Fruit fly (Drosophila melanogaster) whole organism, prepupa: ENCODE measurements around the gene Lcp65Ag3.

Experiments
- Blimp-1 ChIP-seq: fragments of 200-800 bp; sonication (Bioruptor generic); optimal IDR thresholded peaks from 3 replicates; lab custom pipeline; 2017; ENCODE audit warnings: missing biosample characterization, missing genetic modification characterization, mild to moderate bottlenecking, moderate library complexity, missing genetic modification reagents
- CG10631 ChIP-seq: fragments of 200-800 bp; sonication (Bioruptor generic); optimal IDR thresholded peaks from 2 replicates; lab custom pipeline; 2016; ENCODE audit warnings: missing biosample characterization, missing genetic modification characterization
- CG10669 ChIP-seq: fragments of 200-800 bp; sonication (Bioruptor generic); optimal IDR thresholded peaks from 3 replicates; lab custom pipeline; 2018; ENCODE audit warnings: missing biosample characterization, mild to moderate bottlenecking, missing genetic modification characterization, moderate library complexity
- CG11294 ChIP-seq: fragments of 200-800 bp; sonication (Bioruptor generic); IDR thresholded peaks from 2 replicates; pipeline ENCODE4 v1.3.6; 2022; ENCODE audit warnings: missing biosample characterization, missing genetic modification characterization
- CG11762 ChIP-seq: fragments of 200-800 bp; sonication (Bioruptor generic); optimal IDR thresholded peaks from 3 replicates; lab custom pipeline; 2016; ENCODE audit warnings: missing biosample characterization, missing genetic modification characterization; ENCODE audit not compliant: insufficient read depth
- CG11902 ChIP-seq: fragments of 200-800 bp; sonication (Bioruptor generic); optimal IDR thresholded peaks from 3 replicates; lab custom pipeline; 2016; ENCODE audit warnings: missing biosample characterization, missing genetic modification characterization
- CG15336 ChIP-seq: fragments of 200-800 bp; sonication (Bioruptor generic); IDR thresholded peaks from 2 replicates; pipeline ENCODE4 v1.3.6; 2022; ENCODE audit warnings: missing biosample characterization, missing genetic modification characterization
- CG1621 ChIP-seq: fragments of 200-800 bp; sonication (Bioruptor generic); optimal IDR thresholded peaks from 3 replicates; lab custom pipeline; 2018; ENCODE audit warnings: missing biosample characterization, mild to moderate bottlenecking, missing genetic modification characterization
- CG16779 ChIP-seq: fragments of 200-800 bp; sonication (Bioruptor generic); optimal IDR thresholded peaks from 3 replicates; lab custom pipeline; 2017; ENCODE audit warnings: missing biosample characterization, mild to moderate bottlenecking, missing genetic modification characterization
- CG3032 ChIP-seq: fragments of 200-800 bp; optimal IDR thresholded peaks from 2 replicates; lab custom pipeline; 2019; ENCODE audit warnings: missing biosample characterization, mild to moderate bottlenecking, missing genetic modification characterization, moderate library complexity
- CG34406 ChIP-seq: fragments of 200-800 bp; sonication (Bioruptor generic); optimal IDR thresholded peaks from 3 replicates; lab custom pipeline; 2016; ENCODE audit warnings: missing biosample characterization, missing genetic modification characterization
- CG3919 ChIP-seq: fragments of 200-800 bp; sonication (Bioruptor generic); optimal IDR thresholded peaks from 3 replicates; lab custom pipeline; 2016; ENCODE audit warnings: missing biosample characterization, missing genetic modification characterization
- CG4318 ChIP-seq: fragments of 200-800 bp; sonication (Bioruptor generic); optimal IDR thresholded peaks from 3 replicates; lab custom pipeline; 2017; ENCODE audit warnings: missing biosample characterization, mild to moderate bottlenecking, missing genetic modification characterization
- CG6163 ChIP-seq: fragments of 200-800 bp; sonication (Bioruptor generic); IDR thresholded peaks from 3 replicates; pipeline ENCODE4 v1.3.6; 2022; ENCODE audit warnings: missing biosample characterization, missing genetic modification characterization
- CG6276 ChIP-seq: fragments of 200-800 bp; sonication (Bioruptor generic); optimal IDR thresholded peaks from 2 replicates; lab custom pipeline; 2017; ENCODE audit warnings: missing biosample characterization, mild to moderate bottlenecking, missing genetic modification characterization
- CG6792 ChIP-seq: fragments of 200-800 bp; sonication (Bioruptor generic); optimal IDR thresholded peaks from 3 replicates; lab custom pipeline; 2016; ENCODE audit warnings: missing biosample characterization, missing genetic modification characterization
- CG6808 ChIP-seq: fragments of 200-800 bp; sonication (Bioruptor generic); optimal IDR thresholded peaks from 3 replicates; lab custom pipeline; 2017; ENCODE audit warnings: missing biosample characterization, missing genetic modification characterization, mild to moderate bottlenecking, moderate library complexity, missing genetic modification reagents
- CG6854 ChIP-seq: fragments of 200-800 bp; sonication (Bioruptor generic); optimal IDR thresholded peaks from 2 replicates; lab custom pipeline; 2017; ENCODE audit warnings: missing biosample characterization, mild to moderate bottlenecking, missing genetic modification characterization
- CG7368 ChIP-seq: fragments of 200-800 bp; sonication (Bioruptor generic); optimal IDR thresholded peaks from 3 replicates; lab custom pipeline; 2016; ENCODE audit warnings: missing biosample characterization, missing genetic modification characterization
- CG8119 ChIP-seq: fragments of 200-800 bp; sonication (Bioruptor generic); IDR thresholded peaks from 3 replicates; pipeline ENCODE4 v1.3.6; 2022; ENCODE audit warnings: missing biosample characterization, missing genetic modification characterization
- CG8319 ChIP-seq: fragments of 200-800 bp; sonication (Bioruptor generic); optimal IDR thresholded peaks from 3 replicates; lab custom pipeline; 2016; ENCODE audit warnings: missing biosample characterization, missing genetic modification characterization
- CG8632 ChIP-seq: fragments of 200-800 bp; sonication (Bioruptor generic); optimal IDR thresholded peaks from 3 replicates; lab custom pipeline; 2016; ENCODE audit warnings: missing biosample characterization, missing genetic modification characterization
- CG9139 ChIP-seq: fragments of 200-800 bp; sonication (Bioruptor generic); optimal IDR thresholded peaks from 3 replicates; lab custom pipeline; 2017; ENCODE audit warnings: missing biosample characterization, mild to moderate bottlenecking, missing genetic modification characterization
- Eip75B ChIP-seq: fragments of 200-800 bp; sonication (Bioruptor generic); optimal IDR thresholded peaks from 3 replicates; lab custom pipeline; 2016; ENCODE audit warnings: missing biosample characterization, missing genetic modification characterization
- Eip78C ChIP-seq: fragments of 200-800 bp; sonication (Bioruptor generic); peaks from one replicate; lab custom pipeline; 2016; ENCODE audit warnings: missing biosample characterization, missing genetic modification characterization
- Eip93F ChIP-seq: fragments of 200-800 bp; sonication (Bioruptor generic); optimal IDR thresholded peaks from 2 replicates; lab custom pipeline; 2016; ENCODE audit warnings: missing biosample characterization, mild to moderate bottlenecking, missing genetic modification characterization
- Ets21C ChIP-seq: fragments of 200-800 bp; sonication (Bioruptor generic); optimal IDR thresholded peaks from 3 replicates; lab custom pipeline; 2016; ENCODE audit warnings: missing biosample characterization, missing genetic modification characterization
- Ets96B ChIP-seq: fragments of 200-800 bp; optimal IDR thresholded peaks from 2 replicates; lab custom pipeline; 2019; ENCODE audit warnings: missing biosample characterization, mild to moderate bottlenecking, missing genetic modification characterization, moderate library complexity
- Gug ChIP-seq: fragments of 200-800 bp; sonication (Bioruptor generic); IDR thresholded peaks from 2 replicates; pipeline ENCODE4 v1.3.6; 2022; ENCODE audit warnings: missing biosample characterization, missing genetic modification characterization
- Hr38 ChIP-seq: sonication (Bioruptor generic); optimal IDR thresholded peaks from 2 replicates; lab custom pipeline; 2016; ENCODE audit warnings: missing biosample characterization, missing genetic modification characterization
- Lpt ChIP-seq: fragments of 200-800 bp; sonication (Bioruptor generic); optimal IDR thresholded peaks from 3 replicates; lab custom pipeline; 2016; ENCODE audit warnings: missing biosample characterization, missing genetic modification characterization
- OdsH ChIP-seq: fragments of 200-800 bp; sonication (Bioruptor generic); optimal IDR thresholded peaks from 3 replicates; lab custom pipeline; 2016; ENCODE audit warnings: missing biosample characterization, missing genetic modification characterization
- Smox ChIP-seq: fragments of 200-800 bp; sonication (Bioruptor generic); optimal IDR thresholded peaks from 3 replicates; lab custom pipeline; 2016; ENCODE audit warnings: missing biosample characterization, missing genetic modification characterization
- Sox102F ChIP-seq: fragments of 200-800 bp; sonication (Bioruptor generic); optimal IDR thresholded peaks from 2 replicates; lab custom pipeline; 2016; ENCODE audit warnings: missing biosample characterization, mild to moderate bottlenecking, missing genetic modification characterization
- Sox14 ChIP-seq: fragments of 200-800 bp; sonication (Bioruptor generic); optimal IDR thresholded peaks from 3 replicates; lab custom pipeline; 2016; ENCODE audit warnings: missing biosample characterization, missing genetic modification characterization
- Sox15 ChIP-seq: fragments of 200-800 bp; sonication (Bioruptor generic); optimal IDR thresholded peaks from 3 replicates; lab custom pipeline; 2016; ENCODE audit warnings: missing biosample characterization, missing genetic modification characterization
- achi ChIP-seq: fragments of 200-800 bp; sonication (Bioruptor generic); optimal IDR thresholded peaks from 3 replicates; lab custom pipeline; 2016; ENCODE audit warnings: missing biosample characterization, missing genetic modification characterization
- acj6 ChIP-seq: fragments of 200-800 bp; sonication (Bioruptor generic); optimal IDR thresholded peaks from 3 replicates; lab custom pipeline; 2016; ENCODE audit warnings: missing biosample characterization, missing genetic modification characterization
- cyc ChIP-seq: fragments of 200-800 bp; sonication (Bioruptor generic); optimal IDR thresholded peaks from 3 replicates; lab custom pipeline; 2016; ENCODE audit warnings: missing biosample characterization, missing genetic modification characterization
- dsx ChIP-seq: fragments of 200-800 bp; optimal IDR thresholded peaks from 3 replicates; lab custom pipeline; 2019; ENCODE audit warnings: missing biosample characterization, mild to moderate bottlenecking, missing genetic modification characterization, moderate library complexity; ENCODE audit not compliant: poor library complexity, severe bottlenecking
- eg ChIP-seq: fragments of 200-800 bp; sonication (Bioruptor generic); IDR thresholded peaks from 3 replicates; pipeline ENCODE4 v1.3.6; 2022; ENCODE audit warnings: missing biosample characterization, missing genetic modification characterization
- esn ChIP-seq: fragments of 200-800 bp; sonication (Bioruptor generic); optimal IDR thresholded peaks from 2 replicates; lab custom pipeline; 2016; ENCODE audit warnings: missing biosample characterization, mild to moderate bottlenecking, missing genetic modification characterization, moderate library complexity
- fd59A ChIP-seq: fragments of 200-800 bp; sonication (Bioruptor generic); optimal IDR thresholded peaks from 2 replicates; lab custom pipeline; 2017; ENCODE audit warnings: missing biosample characterization, mild to moderate bottlenecking, missing genetic modification characterization, missing genetic modification reagents
- fd85E ChIP-seq: fragments of 200-800 bp; sonication (Bioruptor generic); optimal IDR thresholded peaks from 3 replicates; lab custom pipeline; 2016; ENCODE audit warnings: missing biosample characterization, missing genetic modification characterization
- fkh ChIP-seq: fragments of 200-800 bp; sonication (Bioruptor generic); optimal IDR thresholded peaks from 3 replicates; lab custom pipeline; 2017; ENCODE audit warnings: missing biosample characterization, mild to moderate bottlenecking, missing genetic modification characterization, moderate library complexity
- lz ChIP-seq: fragments of 200-800 bp; sonication (Bioruptor generic); optimal IDR thresholded peaks from 3 replicates; lab custom pipeline; 2016; ENCODE audit warnings: missing biosample characterization, missing genetic modification characterization
- net ChIP-seq: fragments of 200-800 bp; sonication (Bioruptor generic); optimal IDR thresholded peaks from 3 replicates; lab custom pipeline; 2016; ENCODE audit warnings: missing biosample characterization, missing genetic modification characterization
- salr ChIP-seq, 2 experiments: fragments of 200-800 bp; sonication (Bioruptor generic); optimal IDR thresholded peaks; 3 replicates each; lab custom pipeline; 2016 to 2018; ENCODE audit warnings: missing biosample characterization in 2 of 2, missing genetic modification characterization in 2 of 2, mild to moderate bottlenecking in 1 of 2
- spab ChIP-seq: fragments of 200-800 bp; sonication (Bioruptor generic); optimal IDR thresholded peaks from 2 replicates; lab custom pipeline; 2017; ENCODE audit warnings: missing biosample characterization, mild to moderate bottlenecking, missing genetic modification characterization, missing genetic modification reagents
- ss ChIP-seq, 2 experiments: fragments of 200-800 bp; sonication (Bioruptor generic); optimal IDR thresholded peaks; 2 replicates in 1 of 2; 3 replicates in 1 of 2; lab custom pipeline; 2017 to 2018; ENCODE audit warnings: mild to moderate bottlenecking in 2 of 2, missing biosample characterization in 2 of 2, missing genetic modification characterization in 2 of 2, moderate library complexity in 1 of 2
- topi ChIP-seq: fragments of 200-800 bp; sonication (Bioruptor generic); optimal IDR thresholded peaks from 3 replicates; lab custom pipeline; 2016; ENCODE audit warnings: missing biosample characterization, missing genetic modification characterization
- vri ChIP-seq: fragments of 200-800 bp; sonication (Bioruptor generic); optimal IDR thresholded peaks from 3 replicates; lab custom pipeline; 2016; ENCODE audit warnings: missing biosample characterization, mild to moderate bottlenecking, missing genetic modification characterization

Gene Lcp65Ag3

DNA sequence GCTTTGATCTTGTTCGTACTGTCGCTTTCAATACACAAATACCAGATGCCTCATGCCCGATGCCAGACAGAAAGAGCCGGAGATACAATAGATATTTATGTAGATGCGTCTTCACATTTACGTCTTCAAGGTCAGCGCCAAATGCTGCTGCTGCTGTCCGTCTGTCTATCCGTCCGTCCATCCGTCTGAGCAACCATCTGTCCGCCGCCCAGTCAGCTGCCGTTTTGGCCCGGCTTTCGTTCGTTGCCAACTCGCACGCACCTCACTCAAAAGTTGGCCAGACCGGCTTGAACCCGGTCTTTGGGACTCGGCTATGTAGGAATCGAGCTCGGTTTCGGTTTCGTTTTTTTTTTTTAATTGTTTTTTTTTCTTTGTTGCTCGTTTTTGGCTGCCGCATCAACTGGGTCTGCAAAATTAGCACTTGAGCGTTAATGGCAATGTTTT, 24.2 kb upstream of the Lcp65Ag3 start:
- peak; percentile 84 for TF ChIP-seq eg (GFP tag; lab: Robert Waterston, UW)
- TF ChIP-seq CG8632 (GFP tag; lab: Kevin White, UChicago) = peak; percentile 49
- TF ChIP-seq vri = no peak
- peak; percentile 37 for TF ChIP-seq CG3919 (GFP tag; lab: Kevin White, UChicago)
- TF ChIP-seq Lpt (GFP tag; lab: Kevin White, UChicago) = peak; percentile 31
- no peak for TF ChIP-seq OdsH
- TF ChIP-seq CG11902 (GFP tag; lab: Kevin White, UChicago) = no peak
- peak; percentile 83 to 93 for TF ChIP-seq ss (GFP tag; optimal IDR thresholded peaks at IDR 0.05; lab: Kevin White, UChicago)
- TF ChIP-seq dsx (GFP tag; lab: Kevin White, UChicago) = peak; percentile 62
- TF ChIP-seq Sox102F (GFP tag; lab: Kevin White, UChicago) = no peak
- peak; percentile 16 for TF ChIP-seq Blimp-1 (GFP tag; lab: Kevin White, UChicago)
- no peak for TF ChIP-seq acj6 (GFP tag; lab: Kevin White, UChicago)
- TF ChIP-seq CG10631 = no peak
- TF ChIP-seq CG11762 (GFP tag; lab: Kevin White, UChicago) = peak; percentile 30
- no peak for TF ChIP-seq CG4318
- no peak for TF ChIP-seq Eip93F (GFP tag; lab: Kevin White, UChicago)
- TF ChIP-seq net (GFP tag; lab: Kevin White, UChicago) = peak; percentile 59
- no peak for TF ChIP-seq Ets21C (GFP tag; lab: Kevin White, UChicago)
- peak; percentile 57 for TF ChIP-seq CG1621
- TF ChIP-seq Ets96B (tag; lab: Kevin White, UChicago) = peak; percentile 37
- TF ChIP-seq CG6808 = peak; percentile 86
- TF ChIP-seq Gug = no peak
- no peak for TF ChIP-seq Hr38
- TF ChIP-seq achi = no peak
- peak; percentile 77 for TF ChIP-seq CG8119
- no peak for TF ChIP-seq Sox15
- TF ChIP-seq lz = no peak
- TF ChIP-seq CG7368 (GFP tag; lab: Kevin White, UChicago) = peak; percentile 51
- no peak for TF ChIP-seq topi (GFP tag; lab: Kevin White, UChicago)
- TF ChIP-seq CG11294 (GFP tag; lab: Robert Waterston, UW) = no peak
- TF ChIP-seq CG6276 = peak; percentile 76
- peak; percentile 88 for TF ChIP-seq CG9139
- peak; percentile 65 for TF ChIP-seq CG15336 (GFP tag; lab: Robert Waterston, UW)
- no peak for TF ChIP-seq cyc (GFP tag; lab: Kevin White, UChicago)
- peak; percentile 82 for TF ChIP-seq CG6163
- peak; percentile 57 for TF ChIP-seq spab (GFP tag; lab: Kevin White, UChicago)
- peak; percentile 12 for TF ChIP-seq CG6792 (GFP tag; lab: Kevin White, UChicago)
- TF ChIP-seq fkh (GFP tag; lab: Kevin White, UChicago) = no peak
- no peak for TF ChIP-seq salr (GFP tag; optimal IDR thresholded peaks at IDR 0.05; lab: Kevin White, UChicago)
- peak; percentile 53 for TF ChIP-seq Eip75B (GFP tag; lab: Kevin White, UChicago)
- peak; percentile 20 for TF ChIP-seq fd59A (GFP tag; lab: Kevin White, UChicago)
- TF ChIP-seq Smox = no peak
- peak; percentile 42 for TF ChIP-seq CG3032 (tag; lab: Kevin White, UChicago)
- no peak for TF ChIP-seq CG34406
- TF ChIP-seq CG8319 = no peak
- no peak for TF ChIP-seq esn (GFP tag; lab: Kevin White, UChicago)
- TF ChIP-seq CG6854 (GFP tag; lab: Kevin White, UChicago) = no peak
- TF ChIP-seq CG16779 (tag; lab: Kevin White, UChicago) = peak; percentile 63
- TF ChIP-seq Sox14 (GFP tag; lab: Kevin White, UChicago) = no peak
- peak; percentile 25 for TF ChIP-seq CG10669 (GFP tag; lab: Kevin White, UChicago)
- TF ChIP-seq fd85E (GFP tag; lab: Kevin White, UChicago) = no peak
- peak; percentile 73 for TF ChIP-seq Eip78C (GFP tag; lab: Kevin White, UChicago)
